Worm (Caenorhabditis elegans): ENCODE results near the gene F20D6.5.
A peak's percentile ranks its signal among the peaks of the same experiment; 100 is the strongest.

Gene F20D6.5

DNA sequence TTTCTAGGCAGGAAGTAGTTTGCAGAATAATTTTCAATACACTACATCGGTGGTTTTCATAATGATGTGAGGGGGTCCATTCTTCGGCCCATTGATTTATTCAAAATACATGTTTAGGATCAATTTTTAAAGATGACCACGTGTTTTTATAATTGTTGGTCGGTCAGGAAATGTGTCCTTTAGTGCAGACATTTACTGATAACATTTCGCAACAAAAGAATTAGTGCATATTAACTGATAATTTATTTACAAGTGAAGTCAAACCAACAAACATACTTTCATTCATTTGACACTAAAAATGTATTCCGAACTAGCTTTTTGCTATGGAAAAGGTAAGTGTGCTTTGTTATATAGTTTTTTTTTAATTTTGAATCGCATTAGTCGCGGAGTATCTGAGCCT, at the start of gene F20D6.5:
F20D6.5 (plus strand) TSS at position 259 of the 400 bp plus-strand sequence.
- TF ChIP-seq cey-2 (tag; optimal IDR thresholded peaks at IDR 0.05; ENCODE audit: borderline replicate concordance, insufficient read depth) = no peak
- TF ChIP-seq dmd-6 (GFP tag; IDR thresholded peaks at IDR 0.05) = peak; percentile 67
- TF ChIP-seq dpl-1 (GFP tag; optimal IDR thresholded peaks at IDR 0.05) = no peak
- TF ChIP-seq mdl-1 (tag; optimal IDR thresholded peaks at IDR 0.05) = no peak
- no peak for TF ChIP-seq zip-2 (tag; optimal IDR thresholded peaks at IDR 0.05)
- no peak for TF ChIP-seq ces-1 (GFP tag; optimal IDR thresholded peaks at IDR 0.05)
- TF ChIP-seq nhr-77 (tag; optimal IDR thresholded peaks at IDR 0.05) = peak; percentile 25
- no peak for TF ChIP-seq spr-3 (GFP tag; optimal IDR thresholded peaks at IDR 0.05)
- no peak for TF ChIP-seq aha-1 (tag)
- no peak for TF ChIP-seq rbr-2 (tag; optimal IDR thresholded peaks at IDR 0.05)
- TF ChIP-seq daf-16 (GFP tag; optimal IDR thresholded peaks at IDR 0.05) = no peak
- peak; percentile 70 for TF ChIP-seq daf-16 (tag; optimal IDR thresholded peaks at IDR 0.05)
- TF ChIP-seq nhr-28 (tag; optimal IDR thresholded peaks at IDR 0.05) = peak; percentile 58
- no peak for TF ChIP-seq mep-1 (tag; optimal IDR thresholded peaks at IDR 0.05)
- peak; percentile 48 for TF ChIP-seq pqm-1 (tag; optimal IDR thresholded peaks at IDR 0.05)
- TF ChIP-seq daf-12 (tag; optimal IDR thresholded peaks at IDR 0.05) = no peak
- TF ChIP-seq jun-1 (tag; optimal IDR thresholded peaks at IDR 0.05) = no peak

DNA sequence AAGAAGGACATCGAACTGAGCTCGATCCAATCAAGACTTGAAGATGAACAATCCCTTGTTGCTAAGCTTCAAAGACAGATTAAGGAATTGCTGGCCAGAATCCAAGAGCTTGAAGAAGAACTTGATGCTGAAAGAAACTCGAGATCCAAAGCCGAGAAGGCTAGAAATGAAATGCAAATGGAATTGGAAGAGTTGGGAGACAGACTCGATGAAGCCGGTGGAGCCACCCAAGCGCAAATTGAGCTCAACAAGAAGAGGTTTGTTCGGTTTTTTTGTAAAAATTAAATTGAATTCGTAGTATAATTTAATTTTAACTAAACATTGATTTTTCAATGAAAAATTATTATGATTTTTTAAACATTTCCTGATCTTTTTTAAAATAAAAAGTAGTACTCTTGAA, 47.2 kb upstream of the F20D6.5 start:
- TF ChIP-seq unc-62 (GFP tag; optimal IDR thresholded peaks at IDR 0.05 in 1 of 2) (peak in 1 of 2 experiments; percentile 93), unc-62 (tag; optimal IDR thresholded peaks at IDR 0.05) (no peak), F49E8.2 (tag; optimal IDR thresholded peaks at IDR 0.05; ENCODE audit: borderline replicate concordance) (no peak)

- no peak for TF ChIP-seq madf-9 (GFP tag; conservative IDR thresholded peaks at IDR 0.05)
- no peak for TF ChIP-seq nhr-42 (GFP tag; IDR thresholded peaks at IDR 0.05)
- no peak for TF ChIP-seq egl-27 (tag; optimal IDR thresholded peaks at IDR 0.05)
- no peak for TF ChIP-seq dmd-8 (GFP tag; IDR thresholded peaks at IDR 0.05)
- TF ChIP-seq php-3 (GFP tag; IDR thresholded peaks at IDR 0.05) = no peak
- TF ChIP-seq lin-13 (GFP tag; optimal IDR thresholded peaks at IDR 0.05) = no peak
- no peak for TF ChIP-seq zip-11 (GFP tag; IDR thresholded peaks at IDR 0.05)
- no peak for TF ChIP-seq ceh-32 (tag; optimal IDR thresholded peaks at IDR 0.05; ENCODE audit: poor library complexity)
- no peak for TF ChIP-seq duxl-1 (tag; optimal IDR thresholded peaks at IDR 0.05; ENCODE audit: poor library complexity)
- no peak for TF ChIP-seq ztf-11 (tag; optimal IDR thresholded peaks at IDR 0.05)
Observed at ce11 chrV:8117964-8118363, 43.8 kb upstream of the F20D6.5 start, which contains the start of gene D1014.7. D1014.7 (plus strand) TSS chrV:8118264.

- TF ChIP-seq tag-97 (GFP tag; IDR thresholded peaks at IDR 0.05) = no peak
- TF ChIP-seq aha-1 (tag) = no peak
- no peak for TF ChIP-seq dmd-6 (GFP tag; IDR thresholded peaks at IDR 0.05)
- no peak for TF ChIP-seq ceh-32 (tag; optimal IDR thresholded peaks at IDR 0.05; ENCODE audit: poor library complexity)
- no peak for TF ChIP-seq ztf-7 (tag; optimal IDR thresholded peaks at IDR 0.05)
- no peak for TF ChIP-seq unc-62 (GFP tag; optimal IDR thresholded peaks at IDR 0.05 in 1 of 2)
- TF ChIP-seq unc-62 (tag; optimal IDR thresholded peaks at IDR 0.05) = no peak
- no peak for TF ChIP-seq F37D6.2 (tag; optimal IDR thresholded peaks at IDR 0.05)
- TF ChIP-seq mdl-1 (tag; optimal IDR thresholded peaks at IDR 0.05) = no peak
- no peak for TF ChIP-seq ceh-82 (tag; optimal IDR thresholded peaks at IDR 0.05)
- no peak for TF ChIP-seq daf-8 (GFP tag; IDR thresholded peaks at IDR 0.05)
- TF ChIP-seq ztf-11 (tag; optimal IDR thresholded peaks at IDR 0.05) = no peak
- no peak for TF ChIP-seq ceh-62 (tag; optimal IDR thresholded peaks at IDR 0.05)
- TF ChIP-seq zfp-2 (tag; optimal IDR thresholded peaks at IDR 0.05) = no peak
- TF ChIP-seq ama-1 (optimal IDR thresholded peaks at IDR 0.05) = no peak
- no peak for TF ChIP-seq dpl-1 (GFP tag; optimal IDR thresholded peaks at IDR 0.05)
Observed at ce11 chrV:8120868-8121267, 40.9 kb upstream of the F20D6.5 start, which contains the start of gene D1014.6. D1014.6 (plus strand) TSS chrV:8121168.
